Fruit fly (Drosophila melanogaster): ENCODE results near the gene CG14324.
A peak's percentile ranks its signal among the peaks of the same experiment; 100 is the strongest.

CG14324 gene

DNA sequence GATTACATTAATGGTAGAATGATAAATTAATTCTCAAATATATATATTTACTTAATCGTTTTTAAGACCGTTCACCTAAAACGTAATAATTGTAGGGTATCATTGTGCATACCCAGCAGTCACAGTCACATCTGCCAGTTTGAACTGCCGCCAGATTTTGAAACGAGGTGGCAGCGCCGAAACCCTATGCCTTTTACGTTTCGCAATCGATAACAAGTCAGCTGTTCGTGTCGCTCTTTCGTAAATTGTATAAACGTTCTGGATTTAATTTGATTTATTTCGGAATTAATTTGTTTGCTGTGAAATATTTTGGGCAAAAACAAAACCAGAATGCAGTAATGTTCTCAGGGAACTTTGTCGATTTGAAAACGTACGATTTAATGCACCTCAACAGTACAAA lies 28.8 kb upstream of the CG14324 start, which contains the start of gene CG14322 (continued):
- peak; percentile 15 for TF ChIP-seq zen (tag; optimal IDR thresholded peaks at IDR 0.05)
- TF ChIP-seq Mes4 (GFP tag; optimal IDR thresholded peaks at IDR 0.05): no peak
- peak; percentile 9 for TF ChIP-seq CG4617 (GFP tag; optimal IDR thresholded peaks at IDR 0.05; ENCODE audit: borderline replicate concordance)
- TF ChIP-seq Asciz (GFP tag; optimal IDR thresholded peaks at IDR 0.05): no peak
- TF ChIP-seq Hmr (GFP tag; optimal IDR thresholded peaks at IDR 0.05): no peak
- no peak for TF ChIP-seq CG7786 (GFP tag; optimal IDR thresholded peaks at IDR 0.05)
- no peak for TF ChIP-seq Ravus (GFP tag; IDR thresholded peaks at IDR 0.05)
- TF ChIP-seq CG1832 (GFP tag; optimal IDR thresholded peaks at IDR 0.05): no peak
- TF ChIP-seq pzg (GFP tag; optimal IDR thresholded peaks at IDR 0.05): peak; percentile 59
- TF ChIP-seq MESR4 (GFP tag; optimal IDR thresholded peaks at IDR 0.05): peak; percentile 12
- TF ChIP-seq Sox100B (GFP tag; optimal IDR thresholded peaks at IDR 0.05): no peak
- no peak for TF ChIP-seq Aef1 (GFP tag; IDR thresholded peaks at IDR 0.05)
- no peak for TF ChIP-seq CHES-1-like (GFP tag; optimal IDR thresholded peaks at IDR 0.05)
- TF ChIP-seq cwo (GFP tag; optimal IDR thresholded peaks at IDR 0.05): no peak
- no peak for TF ChIP-seq CG17829 (tag; optimal IDR thresholded peaks at IDR 0.05)
- TF ChIP-seq gsb (GFP tag; IDR thresholded peaks at IDR 0.05): no peak
- TF ChIP-seq Pdp1 (GFP tag; optimal IDR thresholded peaks at IDR 0.05): peak in 1 of 2 experiments; percentile 88
- no peak for TF ChIP-seq ERR (GFP tag; optimal IDR thresholded peaks at IDR 0.05)
- TF ChIP-seq CG7987 (GFP tag; optimal IDR thresholded peaks at IDR 0.05): no peak
- TF ChIP-seq CG17912 (GFP tag; optimal IDR thresholded peaks at IDR 0.05): no peak
- peak; percentile 81 for TF ChIP-seq Med (GFP tag)
- TF ChIP-seq CG4820 (GFP tag; optimal IDR thresholded peaks at IDR 0.05): no peak
- no peak for TF ChIP-seq CG18262 (tag; optimal IDR thresholded peaks at IDR 0.05)
- no peak for TF ChIP-seq Vsx1 (GFP tag; optimal IDR thresholded peaks at IDR 0.05)
- no peak for TF ChIP-seq crc (GFP tag; optimal IDR thresholded peaks at IDR 0.05)
- TF ChIP-seq lab (GFP tag; optimal IDR thresholded peaks at IDR 0.05): no peak
- no peak for TF ChIP-seq chinmo (GFP tag; IDR thresholded peaks at IDR 0.05; ENCODE audit: partially characterized antibody)
- TF ChIP-seq Opbp (GFP tag; IDR thresholded peaks at IDR 0.05; ENCODE audit: partially characterized antibody): peak; percentile 23; the same call in 2 of the 3 replicates
- no peak for TF ChIP-seq mirr (GFP tag; optimal IDR thresholded peaks at IDR 0.05)
- no peak for TF ChIP-seq jumu (GFP tag; optimal IDR thresholded peaks at IDR 0.05)
- TF ChIP-seq CG12155 (GFP tag; optimal IDR thresholded peaks at IDR 0.05): peak; percentile 12
- TF ChIP-seq CG2875 (GFP tag; optimal IDR thresholded peaks at IDR 0.05): no peak
- TF ChIP-seq Hsf (GFP tag; optimal IDR thresholded peaks at IDR 0.05): no peak
- TF ChIP-seq CG15696 (tag; optimal IDR thresholded peaks at IDR 0.05): peak; percentile 8
- peak; percentile 60 for TF ChIP-seq Bdp1 (GFP tag; optimal IDR thresholded peaks at IDR 0.05)
- TF ChIP-seq CG10431 (GFP tag; optimal IDR thresholded peaks at IDR 0.05): no peak
- TF ChIP-seq CG31365 (tag; optimal IDR thresholded peaks at IDR 0.05): no peak
- no peak for TF ChIP-seq pan (optimal IDR thresholded peaks at IDR 0.05)
- TF ChIP-seq pan (GFP tag; optimal IDR thresholded peaks at IDR 0.05 in 1 of 2, IDR thresholded peaks at IDR 0.05 in 1 of 2): no peak
- peak in 1 of 2 experiments; percentile 25 for TF ChIP-seq dpn (GFP tag; optimal IDR thresholded peaks at IDR 0.05)
- peak; percentile 31; the same call in 1 of the 2 replicates for TF ChIP-seq sisA (GFP tag; IDR thresholded peaks at IDR 0.05)
- no peak for TF ChIP-seq Dip3 (GFP tag; optimal IDR thresholded peaks at IDR 0.05)
- no peak for TF ChIP-seq Bteb2 (GFP tag; optimal IDR thresholded peaks at IDR 0.05)
- TF ChIP-seq CG6683 (GFP tag; optimal IDR thresholded peaks at IDR 0.05): no peak
- TF ChIP-seq fu2 (GFP tag; optimal IDR thresholded peaks at IDR 0.05): no peak
- TF ChIP-seq Dbx (GFP tag; IDR thresholded peaks at IDR 0.05): no peak
- TF ChIP-seq pum (GFP tag; optimal IDR thresholded peaks at IDR 0.05): no peak
- peak; percentile 56 for TF ChIP-seq CG13287 (GFP tag; IDR thresholded peaks at IDR 0.05; ENCODE audit: partially characterized antibody)
- TF ChIP-seq CG2889 (GFP tag; IDR thresholded peaks at IDR 0.05): no peak
- peak; percentile 40 for TF ChIP-seq CG2712 (tag; optimal IDR thresholded peaks at IDR 0.05)
- no peak for TF ChIP-seq danr (GFP tag; IDR thresholded peaks at IDR 0.05)

Data from whole organism, embryonic.